Worm (Caenorhabditis elegans): ENCODE data around the gene srh-112.

ce11 chrV:17208045-17208444 lies 18.0 kb downstream of the srh-112 start, which contains the start of gene Y68A4A.13:
- TF ChIP-seq ama-1 (optimal IDR thresholded peaks at IDR 0.05) (no peak), hmbx-1 (tag; optimal IDR thresholded peaks at IDR 0.05) (no peak), pes-1 (GFP tag; IDR thresholded peaks at IDR 0.05) (no peak), F13C5.2 (tag; optimal IDR thresholded peaks at IDR 0.05) (no peak), flt-1 (GFP tag; IDR thresholded peaks at IDR 0.05) (no peak), ceh-13 (GFP tag; optimal IDR thresholded peaks at IDR 0.05) (no peak), aly-1 (tag; optimal IDR thresholded peaks at IDR 0.05) (no peak), tbx-11 (GFP tag; IDR thresholded peaks at IDR 0.05) (no peak)
